Worm (Caenorhabditis elegans) whole organism, L3 larva: ENCODE results near the gene srd-31.
A peak's percentile ranks its signal among the peaks of the same experiment; 100 is the strongest.

Experiments
- R02D3.7 ChIP-seq: fragments of 150-350 bp; optimal IDR thresholded peaks from 2 replicates; lab custom pipeline; 2014; ENCODE audit warnings: missing biosample characterization, missing genetic modification characterization
- ZK546.5 ChIP-seq: sonication (generic microtip); optimal IDR thresholded peaks from 2 replicates; lab custom pipeline; 2017; ENCODE audit warnings: missing biosample characterization, missing genetic modification characterization
- ama-1 ChIP-seq: fragments of 150-350 bp; optimal IDR thresholded peaks from 2 replicates; lab custom pipeline; 2018
- ceh-16 ChIP-seq: sonication (generic microtip); optimal IDR thresholded peaks from 2 replicates; lab custom pipeline; 2017; ENCODE audit warnings: missing biosample characterization, missing genetic modification characterization
- ceh-28 ChIP-seq: fragments of 150-350 bp; optimal IDR thresholded peaks from 2 replicates; lab custom pipeline; 2014; ENCODE audit warnings: missing biosample characterization, missing genetic modification reagents, missing genetic modification characterization
- ceh-9 ChIP-seq: sonication (generic microtip); optimal IDR thresholded peaks from 2 replicates; lab custom pipeline; 2018; ENCODE audit warnings: missing biosample characterization, missing genetic modification characterization
- daf-12 ChIP-seq: fragments of 150-350 bp; optimal IDR thresholded peaks from 2 replicates; lab custom pipeline; 2014; ENCODE audit warnings: missing biosample characterization, missing genetic modification reagents, missing genetic modification characterization
- egl-5 ChIP-seq: fragments of 150-350 bp; optimal IDR thresholded peaks from 2 replicates; lab custom pipeline; 2017; ENCODE audit warnings: missing biosample characterization, missing genetic modification reagents, missing genetic modification characterization, inconsistent platforms
- elt-1 ChIP-seq: fragments of 150-350 bp; optimal IDR thresholded peaks from 2 replicates; lab custom pipeline; 2014; ENCODE audit warnings: missing biosample characterization, missing genetic modification characterization
- elt-2 ChIP-seq: sonication (generic microtip); optimal IDR thresholded peaks from 2 replicates; lab custom pipeline; 2016; ENCODE audit warnings: missing genetic modification reagents, mild to moderate bottlenecking, missing genetic modification characterization, missing compliant biosample characterization
- elt-3 ChIP-seq, 3 experiments: fragments of 150-350 bp in 1 of 3; sonication (generic microtip) in 2 of 3; optimal IDR thresholded peaks; 2 replicates in 2 of 3; 4 replicates in 1 of 3; lab custom pipeline; 2014 to 2017; ENCODE audit warnings: missing biosample characterization in 3 of 3, missing genetic modification characterization in 3 of 3
- eor-1 ChIP-seq, 2 experiments: fragments of 150-350 bp; optimal IDR thresholded peaks; 2 replicates each; lab custom pipeline; 2014 to 2018; ENCODE audit warnings: missing biosample characterization in 2 of 2, missing genetic modification characterization in 2 of 2
- fkh-10 ChIP-seq: sonication (generic microtip); optimal IDR thresholded peaks from 2 replicates; lab custom pipeline; 2017; ENCODE audit warnings: missing biosample characterization, missing genetic modification reagents, missing genetic modification characterization
- fkh-2 ChIP-seq: fragments of 150-350 bp; optimal IDR thresholded peaks from 2 replicates; lab custom pipeline; 2014; ENCODE audit warnings: missing biosample characterization, missing genetic modification reagents, missing genetic modification characterization
- fos-1 ChIP-seq: fragments of 150-350 bp; optimal IDR thresholded peaks from 2 replicates; lab custom pipeline; 2014; ENCODE audit warnings: missing biosample characterization, missing genetic modification characterization
- hmg-11 ChIP-seq: sonication (generic microtip); optimal IDR thresholded peaks from 2 replicates; lab custom pipeline; 2016; ENCODE audit warnings: missing genetic modification characterization, missing compliant biosample characterization
- lin-15B ChIP-seq: fragments of 150-350 bp; optimal IDR thresholded peaks from 2 replicates; lab custom pipeline; 2014; ENCODE audit warnings: missing biosample characterization, missing genetic modification characterization
- lin-39 ChIP-seq: fragments of 150-350 bp; optimal IDR thresholded peaks from 2 replicates; lab custom pipeline; 2018; ENCODE audit warnings: missing biosample characterization, missing genetic modification reagents, missing genetic modification characterization
- lsy-12 ChIP-seq: sonication (generic microtip); optimal IDR thresholded peaks from 2 replicates; lab custom pipeline; 2016; ENCODE audit warnings: mild to moderate bottlenecking, missing genetic modification characterization, missing compliant biosample characterization
- mml-1 ChIP-seq: fragments of 150-350 bp; sonication (generic microtip); optimal IDR thresholded peaks from 3 replicates; lab custom pipeline; 2014; ENCODE audit warnings: missing biosample characterization, missing genetic modification characterization
- nfya-1 ChIP-seq: sonication (generic microtip); optimal IDR thresholded peaks from 2 replicates; lab custom pipeline; 2017; ENCODE audit warnings: missing genetic modification characterization, mild to moderate bottlenecking, missing compliant biosample characterization, antibody characterized with exemption, moderate library complexity; ENCODE audit not compliant: insufficient read depth
- nhr-11 ChIP-seq: fragments of 150-350 bp; optimal IDR thresholded peaks from 2 replicates; lab custom pipeline; 2014; ENCODE audit warnings: missing biosample characterization, missing genetic modification characterization
- nhr-23 ChIP-seq: fragments of 150-350 bp; optimal IDR thresholded peaks from 2 replicates; lab custom pipeline; 2014; ENCODE audit warnings: missing biosample characterization, missing genetic modification reagents, missing genetic modification characterization
- nhr-237 ChIP-seq: fragments of 150-350 bp; optimal IDR thresholded peaks from 2 replicates; lab custom pipeline; 2014; ENCODE audit warnings: missing biosample characterization, missing genetic modification characterization
- nhr-25 ChIP-seq: sonication (generic microtip); optimal IDR thresholded peaks from 2 replicates; lab custom pipeline; 2017; ENCODE audit warnings: missing biosample characterization, missing genetic modification characterization
- nhr-28 ChIP-seq: fragments of 150-350 bp; optimal IDR thresholded peaks from 2 replicates; lab custom pipeline; 2014; ENCODE audit warnings: missing biosample characterization, missing genetic modification characterization
- nhr-43 ChIP-seq: sonication (generic microtip); optimal IDR thresholded peaks from 2 replicates; lab custom pipeline; 2016; ENCODE audit warnings: mild to moderate bottlenecking, missing genetic modification characterization, missing compliant biosample characterization; ENCODE audit not compliant: poor library complexity, severe bottlenecking
- nhr-67 ChIP-seq: fragments of 150-350 bp; optimal IDR thresholded peaks from 2 replicates; lab custom pipeline; 2014; ENCODE audit warnings: missing biosample characterization, missing genetic modification characterization
- nhr-76 ChIP-seq: fragments of 150-350 bp; sonication (generic microtip); optimal IDR thresholded peaks from 5 replicates; lab custom pipeline; 2014; ENCODE audit warnings: missing biosample characterization, missing genetic modification characterization
- nhr-77 ChIP-seq: fragments of 150-350 bp; optimal IDR thresholded peaks from 2 replicates; lab custom pipeline; 2014; ENCODE audit warnings: missing biosample characterization, missing genetic modification characterization
- pqm-1 ChIP-seq: fragments of 150-350 bp; optimal IDR thresholded peaks from 2 replicates; lab custom pipeline; 2017; ENCODE audit warnings: missing biosample characterization, missing genetic modification characterization, inconsistent platforms
- sea-2 ChIP-seq: fragments of 150-350 bp; sonication (generic microtip); optimal IDR thresholded peaks from 4 replicates; lab custom pipeline; 2014; ENCODE audit warnings: missing biosample characterization, missing genetic modification reagents, missing genetic modification characterization
- skn-1 ChIP-seq: fragments of 150-350 bp; optimal IDR thresholded peaks from 2 replicates; lab custom pipeline; 2014; ENCODE audit warnings: missing biosample characterization, missing genetic modification characterization
- tbx-2 ChIP-seq: sonication (generic microtip); optimal IDR thresholded peaks from 2 replicates; lab custom pipeline; 2016; ENCODE audit warnings: mild to moderate bottlenecking, missing genetic modification characterization, missing compliant biosample characterization
- unc-39 ChIP-seq: sonication (generic microtip); optimal IDR thresholded peaks from 4 replicates; lab custom pipeline; 2017; ENCODE audit warnings: missing biosample characterization, missing genetic modification characterization
- zag-1 ChIP-seq: fragments of 150-350 bp; optimal IDR thresholded peaks from 2 replicates; lab custom pipeline; 2014; ENCODE audit warnings: missing biosample characterization, missing genetic modification characterization
- ztf-11 ChIP-seq: fragments of 150-350 bp; optimal IDR thresholded peaks from 2 replicates; lab custom pipeline; 2014; ENCODE audit warnings: missing biosample characterization, missing genetic modification characterization

srd-31 gene

DNA sequence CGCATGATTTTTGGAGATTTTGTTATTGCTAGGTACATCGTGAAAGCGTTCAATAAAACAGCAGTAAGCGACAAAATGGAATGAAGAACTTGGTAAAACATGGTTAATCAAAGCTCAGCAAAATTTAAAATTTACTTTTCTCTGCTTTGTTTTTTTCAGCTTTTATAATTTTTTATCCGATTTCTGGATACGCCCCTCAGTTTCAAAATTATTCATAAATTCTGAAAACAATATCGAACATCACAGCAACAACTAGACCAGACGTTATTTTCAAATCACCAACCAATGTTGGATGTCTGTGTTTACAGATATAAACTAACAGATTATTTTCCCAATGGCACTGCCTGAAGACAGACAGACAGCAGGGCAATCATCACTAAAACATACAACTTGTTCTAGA, at the start of gene srd-31:
srd-31 (minus strand) TSS at position 101 of the 400 bp plus-strand sequence.
- TF ChIP-seq ceh-9 (tag; lab: Kevin White, UChicago): no peak
- TF ChIP-seq nhr-25 (tag; lab: Kevin White, UChicago): no peak
- TF ChIP-seq fos-1: no peak
- no peak for TF ChIP-seq elt-1 (tag; lab: Kevin White, UChicago)
- TF ChIP-seq lin-15B: no peak
- TF ChIP-seq elt-3 (tag; optimal IDR thresholded peaks at IDR 0.05; lab: Kevin White, UChicago): no peak
- TF ChIP-seq ztf-11: no peak
- no peak for TF ChIP-seq zag-1 (tag; lab: Kevin White, UChicago)
- TF ChIP-seq nhr-23 (tag; lab: Kevin White, UChicago): no peak
- no peak for TF ChIP-seq hmg-11
- TF ChIP-seq, all 47 proteins: peak for 0

- no peak for TF ChIP-seq lin-15B
- TF ChIP-seq elt-1 (tag; lab: Kevin White, UChicago): no peak
- no peak for TF ChIP-seq eor-1 (tag; optimal IDR thresholded peaks at IDR 0.05; lab: Kevin White, UChicago)
- no peak for TF ChIP-seq ZK546.5
- no peak for TF ChIP-seq ceh-9 (tag; lab: Kevin White, UChicago)
- TF ChIP-seq unc-39 (tag; lab: Kevin White, UChicago): no peak
- TF ChIP-seq nhr-237 (tag; lab: Kevin White, UChicago): no peak
- no peak for TF ChIP-seq fkh-10 (GFP tag; lab: Kevin White, UChicago)
- TF ChIP-seq lsy-12 (tag; lab: Kevin White, UChicago): no peak
- no peak for TF ChIP-seq ceh-16 (tag; lab: Kevin White, UChicago)
- no peak for TF ChIP-seq mml-1 (tag; lab: Kevin White, UChicago)
- TF ChIP-seq fkh-2: no peak
- no peak for TF ChIP-seq ceh-28 (tag; lab: Kevin White, UChicago)
- no peak for TF ChIP-seq nhr-77 (tag; lab: Kevin White, UChicago)
- TF ChIP-seq nhr-43 (tag; lab: Kevin White, UChicago): no peak
- no peak for TF ChIP-seq ama-1 (lab: Kevin White, UChicago)
- no peak for TF ChIP-seq R02D3.7 (tag; lab: Kevin White, UChicago)
- no peak for TF ChIP-seq tbx-2
- no peak for TF ChIP-seq nfya-1 (tag; lab: Kevin White, UChicago)
- TF ChIP-seq ztf-11: no peak
- TF ChIP-seq, all 47 proteins: peak for 0
Measured at ce11 chrV:7683907-7684655, 49.5 kb upstream of the srd-31 start, which contains the start of gene sre-11. Gene sre-11, minus strand, starts transcription at chrV:7683957.

ce11 chrV:7681388-7681787, 46.8 kb upstream of the srd-31 start, which contains the start of gene cyp-33A1:
Gene cyp-33A1, minus strand, starts transcription at chrV:7681459.
- TF ChIP-seq nhr-25 (tag; lab: Kevin White, UChicago): peak; percentile 25
- peak; percentile 65 for TF ChIP-seq ceh-28 (tag; lab: Kevin White, UChicago)
- peak; percentile 36 for TF ChIP-seq nhr-23 (tag; lab: Kevin White, UChicago)
- no peak for TF ChIP-seq nhr-28 (tag; lab: Kevin White, UChicago)
- peak; percentile 29 for TF ChIP-seq egl-5 (tag; lab: Kevin White, UChicago)
- no peak for TF ChIP-seq nhr-76 (tag; lab: Kevin White, UChicago)
- TF ChIP-seq pqm-1 (tag; lab: Kevin White, UChicago): peak; percentile 74
- no peak for TF ChIP-seq fos-1
- TF ChIP-seq elt-2 (tag; lab: Kevin White, UChicago): peak; percentile 32
- no peak for TF ChIP-seq nhr-11 (tag; lab: Kevin White, UChicago)

- TF ChIP-seq ceh-9 (tag; lab: Kevin White, UChicago) (no peak), lin-39 (tag; lab: Kevin White, UChicago) (no peak), ama-1 (lab: Kevin White, UChicago) (no peak), sea-2 (GFP tag; lab: Kevin White, UChicago) (no peak), skn-1 (tag; lab: Kevin White, UChicago) (no peak), daf-12 (tag; lab: Kevin White, UChicago) (no peak), nhr-67 (no peak), egl-5 (tag; lab: Kevin White, UChicago) (no peak), ceh-28 (tag; lab: Kevin White, UChicago) (no peak)
Measured at ce11 chrV:7675904-7676303, 41.3 kb upstream of the srd-31 start, which contains the start of gene C12D5.3. Gene C12D5.3, plus strand, starts transcription at chrV:7676204.
